Fruit fly (Drosophila melanogaster) whole organism, embryonic: Measurements from ENCODE around the gene Syt1.
A peak's percentile ranks its signal among the peaks of the same experiment; 100 is the strongest.

Experiments used
- Asciz ChIP-seq: fragments of 200-800 bp; sonication (Bioruptor generic); optimal IDR thresholded peaks from 2 replicates; lab custom pipeline; 2017; ENCODE audit warnings: missing biosample characterization, mild to moderate bottlenecking, missing genetic modification characterization, missing genetic modification reagents
- CG13775 ChIP-seq: fragments of 200-800 bp; sonication (Bioruptor generic); optimal IDR thresholded peaks from 3 replicates; lab custom pipeline; 2017; ENCODE audit warnings: missing biosample characterization, mild to moderate bottlenecking, missing genetic modification characterization
- CG14667 ChIP-seq: fragments of 200-800 bp; sonication (Bioruptor generic); IDR thresholded peaks from 2 replicates; pipeline ENCODE4 v1.3.6; 2022; ENCODE audit warnings: missing biosample characterization, missing genetic modification characterization
- CG1529 ChIP-seq: fragments of 200-800 bp; sonication (Bioruptor generic); optimal IDR thresholded peaks from 3 replicates; lab custom pipeline; 2018; ENCODE audit warnings: missing biosample characterization, missing genetic modification characterization
- CG1603 ChIP-seq: fragments of 200-800 bp; sonication (Bioruptor generic); optimal IDR thresholded peaks from 2 replicates; lab custom pipeline; 2019; ENCODE audit warnings: missing biosample characterization, mild to moderate bottlenecking, missing genetic modification characterization, moderate library complexity
- CG18619 ChIP-seq: fragments of 200-800 bp; sonication (Bioruptor generic); optimal IDR thresholded peaks from 3 replicates; lab custom pipeline; 2017; ENCODE audit warnings: missing biosample characterization, mild to moderate bottlenecking, missing genetic modification characterization
- CG32772 ChIP-seq: fragments of 200-800 bp; sonication (Bioruptor generic); IDR thresholded peaks from 2 replicates; pipeline ENCODE4 v1.3.6; 2022; ENCODE audit warnings: missing biosample characterization, missing genetic modification characterization
- CG33557 ChIP-seq: fragments of 200-800 bp; sonication (Bioruptor generic); optimal IDR thresholded peaks from 2 replicates; lab custom pipeline; 2019; ENCODE audit warnings: missing biosample characterization, mild to moderate bottlenecking, missing genetic modification characterization, moderate library complexity
- CG3407 ChIP-seq: fragments of 200-800 bp; sonication (Bioruptor generic); optimal IDR thresholded peaks from 2 replicates; lab custom pipeline; 2018; ENCODE audit warnings: missing biosample characterization, mild to moderate bottlenecking, missing genetic modification characterization
- CG4424 ChIP-seq: fragments of 200-800 bp; sonication (Bioruptor generic); optimal IDR thresholded peaks from 3 replicates; lab custom pipeline; 2016; ENCODE audit warnings: missing biosample characterization, missing genetic modification characterization
- CG4707 ChIP-seq: fragments of 200-800 bp; sonication (Bioruptor generic); optimal IDR thresholded peaks from 2 replicates; lab custom pipeline; 2018; ENCODE audit warnings: missing biosample characterization, mild to moderate bottlenecking, missing genetic modification characterization, moderate library complexity
- CG4730 ChIP-seq: fragments of 200-800 bp; sonication (Bioruptor generic); IDR thresholded peaks from 2 replicates; pipeline ENCODE4 v1.3.6; 2022; ENCODE audit warnings: missing biosample characterization, missing genetic modification characterization
- CG6654 ChIP-seq: fragments of 200-800 bp; sonication (Bioruptor generic); optimal IDR thresholded peaks from 2 replicates; lab custom pipeline; 2017; ENCODE audit warnings: missing biosample characterization, mild to moderate bottlenecking, missing genetic modification characterization
- CG6689 ChIP-seq: fragments of 200-800 bp; sonication (Bioruptor generic); IDR thresholded peaks from 2 replicates; pipeline ENCODE4 v1.3.6; 2022; ENCODE audit warnings: missing biosample characterization, missing genetic modification characterization
- CG6791 ChIP-seq: fragments of 200-800 bp; sonication (Bioruptor generic); IDR thresholded peaks from 3 replicates; pipeline ENCODE4 v1.3.6; 2022; ENCODE audit warnings: missing biosample characterization, missing genetic modification characterization; ENCODE audit not compliant: partially characterized antibody
- CG6813 ChIP-seq: fragments of 200-800 bp; sonication (Bioruptor generic); optimal IDR thresholded peaks from 2 replicates; lab custom pipeline; 2017; ENCODE audit warnings: missing biosample characterization, missing genetic modification characterization, mild to moderate bottlenecking, moderate library complexity, missing genetic modification reagents
- CG7372 ChIP-seq: fragments of 200-800 bp; sonication (Bioruptor generic); IDR thresholded peaks from 2 replicates; pipeline ENCODE4 v1.3.6; 2022; ENCODE audit warnings: missing biosample characterization, missing genetic modification characterization
- CG8359 ChIP-seq: fragments of 200-800 bp; sonication (Bioruptor generic); optimal IDR thresholded peaks from 2 replicates; lab custom pipeline; 2017; ENCODE audit warnings: missing biosample characterization, mild to moderate bottlenecking, missing genetic modification characterization, borderline replicate concordance
- CHES-1-like ChIP-seq: fragments of 200-800 bp; sonication (Bioruptor generic); optimal IDR thresholded peaks from 2 replicates; lab custom pipeline; 2016; ENCODE audit warnings: missing biosample characterization, missing genetic modification characterization
- D ChIP-seq, 2 experiments: fragments of 200-800 bp in 1 of 2; fragments of >200 bp in 1 of 2; sonication (Bioruptor generic) in 1 of 2; optimal IDR thresholded peaks; 2 replicates in 1 of 2; 3 replicates in 1 of 2; lab custom pipeline; 2017; ENCODE audit warnings: mild to moderate bottlenecking in 1 of 2, missing biosample characterization in 1 of 2, missing genetic modification characterization in 1 of 2, missing genetic modification reagents in 1 of 2
- Dp ChIP-seq: fragments of 200-800 bp; sonication (Bioruptor generic); optimal IDR thresholded peaks from 2 replicates; lab custom pipeline; 2018; ENCODE audit warnings: missing biosample characterization, mild to moderate bottlenecking, missing genetic modification characterization, moderate library complexity
- E2f2 ChIP-seq: fragments of 200-800 bp; sonication (Bioruptor generic); IDR thresholded peaks from 2 replicates; pipeline ENCODE4 v1.3.6; 2022; ENCODE audit warnings: missing biosample characterization, missing genetic modification characterization
- Fer1 ChIP-seq: fragments of 200-800 bp; sonication (Bioruptor generic); optimal IDR thresholded peaks from 2 replicates; lab custom pipeline; 2017; ENCODE audit warnings: missing biosample characterization, mild to moderate bottlenecking, missing genetic modification characterization
- Meics ChIP-seq: fragments of 200-800 bp; sonication (Bioruptor generic); optimal IDR thresholded peaks from 2 replicates; lab custom pipeline; 2017; ENCODE audit warnings: missing biosample characterization, mild to moderate bottlenecking, missing genetic modification characterization
- Optix ChIP-seq: fragments of 200-800 bp; sonication (Bioruptor generic); IDR thresholded peaks from 3 replicates; pipeline ENCODE4 v1.3.6; 2022; ENCODE audit warnings: missing biosample characterization, missing genetic modification characterization
- Rx ChIP-seq: fragments of 200-800 bp; sonication (Bioruptor generic); IDR thresholded peaks from 2 replicates; pipeline ENCODE4 v1.3.6; 2022; ENCODE audit warnings: missing biosample characterization, missing genetic modification characterization
- al ChIP-seq: fragments of 200-800 bp; sonication (Bioruptor generic); IDR thresholded peaks from 2 replicates; pipeline ENCODE4 v1.3.6; 2022; ENCODE audit warnings: missing biosample characterization, missing genetic modification characterization
- cas ChIP-seq: fragments of 200-800 bp; sonication (Bioruptor generic); IDR thresholded peaks from 2 replicates; pipeline ENCODE4 v1.3.6; 2022; ENCODE audit warnings: missing biosample characterization, missing genetic modification characterization
- chinmo ChIP-seq: fragments of 200-800 bp; sonication (Bioruptor generic); IDR thresholded peaks from 4 replicates; pipeline ENCODE4 v1.3.6; 2022; ENCODE audit warnings: missing biosample characterization, missing genetic modification characterization; ENCODE audit not compliant: partially characterized antibody
- croc ChIP-seq: fragments of 200-800 bp; sonication (Bioruptor generic); conservative IDR thresholded peaks from 3 replicates; pipeline ENCODE4 v1.3.6; 2022; ENCODE audit warnings: missing biosample characterization, missing genetic modification characterization
- da ChIP-seq: fragments of 200-800 bp; sonication (Bioruptor generic); optimal IDR thresholded peaks from 2 replicates; lab custom pipeline; 2016; ENCODE audit warnings: missing biosample characterization, missing genetic modification characterization
- danr ChIP-seq: fragments of 200-800 bp; sonication (Bioruptor generic); IDR thresholded peaks from 2 replicates; pipeline ENCODE4 v1.3.6; 2022; ENCODE audit warnings: missing biosample characterization, missing genetic modification characterization
- esg ChIP-seq: fragments of 200-800 bp; sonication (Bioruptor generic); conservative IDR thresholded peaks from 2 replicates; pipeline ENCODE4 v1.3.6; 2022; ENCODE audit warnings: missing biosample characterization, missing genetic modification characterization
- exex ChIP-seq: fragments of 200-800 bp; sonication (Bioruptor generic); optimal IDR thresholded peaks from 4 replicates; lab custom pipeline; 2018; ENCODE audit warnings: missing biosample characterization, mild to moderate bottlenecking, missing genetic modification characterization, moderate library complexity
- jumu ChIP-seq: fragments of 200-800 bp; sonication (Bioruptor generic); optimal IDR thresholded peaks from 3 replicates; lab custom pipeline; 2016; ENCODE audit warnings: missing biosample characterization, missing genetic modification characterization
- kni ChIP-seq: fragments of 200-800 bp; sonication (Bioruptor generic); optimal IDR thresholded peaks from 3 replicates; lab custom pipeline; 2017; ENCODE audit warnings: mild to moderate bottlenecking, missing biosample characterization, missing genetic modification reagents, missing genetic modification characterization
- lov ChIP-seq, 2 experiments: fragments of 200-800 bp in 1 of 2; fragments of >200 bp in 1 of 2; sonication (Bioruptor generic) in 1 of 2; IDR thresholded peaks in 1 of 2; optimal IDR thresholded peaks in 1 of 2; 2 replicates in 1 of 2; 3 replicates in 1 of 2; pipeline versions ENCODE4 v1.3.6 to Lab custom; 2017 to 2022; ENCODE audit warnings: missing biosample characterization in 1 of 2, missing genetic modification characterization in 1 of 2
- mam ChIP-seq: fragments of 200-800 bp; sonication (Bioruptor generic); optimal IDR thresholded peaks from 3 replicates; lab custom pipeline; 2016; ENCODE audit warnings: missing biosample characterization, missing genetic modification characterization
- mld ChIP-seq: fragments of 200-800 bp; sonication (Bioruptor generic); IDR thresholded peaks from 3 replicates; pipeline ENCODE4 v1.3.6; 2022; ENCODE audit warnings: missing biosample characterization, missing genetic modification characterization; ENCODE audit not compliant: partially characterized antibody
- nau ChIP-seq: fragments of 200-800 bp; sonication (Bioruptor generic); optimal IDR thresholded peaks from 3 replicates; lab custom pipeline; 2017; ENCODE audit warnings: missing biosample characterization, mild to moderate bottlenecking, missing genetic modification characterization, missing genetic modification reagents
- sens-2 ChIP-seq: fragments of 200-800 bp; sonication (Bioruptor generic); IDR thresholded peaks from 2 replicates; pipeline ENCODE4 v1.3.6; 2022; ENCODE audit warnings: missing biosample characterization, missing genetic modification characterization
- stwl ChIP-seq: fragments of 200-800 bp; sonication (Bioruptor generic); optimal IDR thresholded peaks from 3 replicates; lab custom pipeline; 2018; ENCODE audit warnings: missing biosample characterization, mild to moderate bottlenecking, missing genetic modification characterization, moderate library complexity
- tgo ChIP-seq: fragments of 200-800 bp; sonication (Bioruptor generic); IDR thresholded peaks from 3 replicates; pipeline ENCODE4 v1.3.6; 2022; ENCODE audit warnings: missing biosample characterization, missing genetic modification characterization
- tin ChIP-seq: fragments of 200-800 bp; sonication (Bioruptor generic); optimal IDR thresholded peaks from 3 replicates; lab custom pipeline; 2016; ENCODE audit warnings: missing biosample characterization, missing genetic modification characterization
- tio ChIP-seq: fragments of 200-800 bp; sonication (Bioruptor generic); optimal IDR thresholded peaks from 2 replicates; lab custom pipeline; 2017; ENCODE audit warnings: missing biosample characterization, missing genetic modification characterization, inconsistent platforms
- tna ChIP-seq: fragments of 200-800 bp; sonication (Bioruptor generic); IDR thresholded peaks from 2 replicates; pipeline ENCODE4 v1.3.6; 2022; ENCODE audit warnings: missing biosample characterization, missing genetic modification characterization; ENCODE audit not compliant: partially characterized antibody
- toy ChIP-seq: fragments of 200-800 bp; sonication (Bioruptor generic); IDR thresholded peaks from 2 replicates; pipeline ENCODE4 v1.3.6; 2022; ENCODE audit warnings: missing biosample characterization, missing genetic modification characterization
- wor ChIP-seq: fragments of 200-800 bp; sonication (Bioruptor generic); IDR thresholded peaks from 2 replicates; pipeline ENCODE4 v1.3.6; 2022; ENCODE audit warnings: missing biosample characterization, missing genetic modification characterization
- zen ChIP-seq: fragments of 200-800 bp; sonication (Bioruptor generic); optimal IDR thresholded peaks from 3 replicates; lab custom pipeline; 2018; ENCODE audit warnings: missing biosample characterization, mild to moderate bottlenecking, missing genetic modification characterization, moderate library complexity
- zfh2 ChIP-seq: fragments of 200-800 bp; sonication (Bioruptor generic); optimal IDR thresholded peaks from 2 replicates; lab custom pipeline; 2016; ENCODE audit warnings: missing biosample characterization, missing genetic modification characterization

Gene Syt1

DNA sequence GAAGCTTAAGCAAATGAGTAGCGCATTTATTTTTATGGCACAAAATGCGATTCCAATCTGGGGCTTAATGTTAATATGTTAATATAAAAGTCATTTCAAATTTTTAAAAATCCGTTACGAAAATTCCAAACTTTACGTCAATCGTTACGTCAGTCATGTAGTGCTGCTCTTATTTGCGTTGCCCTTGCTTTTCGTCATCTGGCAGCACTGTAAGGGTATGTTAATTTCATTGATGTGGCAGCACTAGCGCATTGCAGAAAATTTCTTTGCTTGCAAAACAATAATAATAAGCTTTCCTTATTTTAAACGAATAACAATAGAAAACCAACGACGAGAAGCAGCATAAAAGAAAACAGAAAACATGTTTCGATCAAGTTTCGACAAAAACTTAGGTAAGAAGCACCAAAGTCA, 60.0 kb downstream of the Syt1 start, which contains the start of gene Hrs (continued):
- TF ChIP-seq chinmo (GFP tag; lab: Robert Waterston, UW): peak; percentile 69; the same call in 2 of the 4 replicates
- peak; percentile 91 for TF ChIP-seq stwl
- no peak for TF ChIP-seq CG18619 (GFP tag; lab: Kevin White, UChicago)
- no peak for TF ChIP-seq esg (GFP tag; lab: Robert Waterston, UW)
- no peak for TF ChIP-seq mld (GFP tag; lab: Robert Waterston, UW)
- TF ChIP-seq tin (GFP tag; lab: Kevin White, UChicago): no peak
- TF ChIP-seq Meics (GFP tag; lab: Kevin White, UChicago): no peak
- no peak for TF ChIP-seq D (optimal IDR thresholded peaks at IDR 0.05; lab: Kevin White, UChicago)
- TF ChIP-seq D (GFP tag; optimal IDR thresholded peaks at IDR 0.05; lab: Kevin White, UChicago): no peak
- peak; percentile 45 for TF ChIP-seq Fer1
- peak; percentile 27 for TF ChIP-seq CHES-1-like
- TF ChIP-seq sens-2 (GFP tag; lab: Robert Waterston, UW): no peak
- no peak for TF ChIP-seq CG6689
- no peak for TF ChIP-seq tio
- TF ChIP-seq CG4424 (GFP tag; lab: Kevin White, UChicago): no peak
- TF ChIP-seq Dp (GFP tag; lab: Kevin White, UChicago): peak; percentile 80
- TF ChIP-seq CG4707 (GFP tag; lab: Kevin White, UChicago): no peak
- no peak for TF ChIP-seq zen (tag; lab: Kevin White, UChicago)
- TF ChIP-seq danr (GFP tag; lab: Robert Waterston, UW): no peak
- no peak for TF ChIP-seq CG32772 (GFP tag; lab: Robert Waterston, UW)
- TF ChIP-seq CG6791 (GFP tag; lab: Robert Waterston, UW): 0 out of 3 replicates have a peak, but pooled peaks have one; percentile 51
- TF ChIP-seq CG6654 (GFP tag; lab: Kevin White, UChicago): no peak
- no peak for TF ChIP-seq wor (GFP tag; lab: Robert Waterston, UW)
- TF ChIP-seq mam (GFP tag; lab: Kevin White, UChicago): peak; percentile 29
- TF ChIP-seq CG33557 (GFP tag; lab: Kevin White, UChicago): no peak
- no peak for TF ChIP-seq zfh2 (GFP tag; lab: Kevin White, UChicago)
- TF ChIP-seq Optix (GFP tag; lab: Robert Waterston, UW): no peak
- peak; percentile 79 for TF ChIP-seq E2f2 (GFP tag; lab: Robert Waterston, UW)
- TF ChIP-seq CG7372 (GFP tag; lab: Robert Waterston, UW): no peak
- TF ChIP-seq CG1603 (tag; lab: Kevin White, UChicago): peak; percentile 77
- TF ChIP-seq CG14667 (GFP tag; lab: Robert Waterston, UW): no peak
- no peak for TF ChIP-seq exex
- TF ChIP-seq lov (optimal IDR thresholded peaks at IDR 0.05; lab: Kevin White, UChicago): no peak
- no peak for TF ChIP-seq lov (GFP tag; IDR thresholded peaks at IDR 0.05; lab: Robert Waterston, UW)
- TF ChIP-seq kni (GFP tag; lab: Kevin White, UChicago): no peak
- no peak for TF ChIP-seq CG8359 (GFP tag; lab: Kevin White, UChicago)
- TF ChIP-seq Asciz (GFP tag; lab: Kevin White, UChicago): no peak
- TF ChIP-seq CG1529 (GFP tag; lab: Kevin White, UChicago): no peak
- no peak for TF ChIP-seq jumu (GFP tag; lab: Kevin White, UChicago)
- no peak for TF ChIP-seq cas (GFP tag; lab: Robert Waterston, UW)
- TF ChIP-seq CG3407 (GFP tag; lab: Kevin White, UChicago): no peak
- no peak for TF ChIP-seq Rx (GFP tag; lab: Robert Waterston, UW)
- TF ChIP-seq nau (GFP tag; lab: Kevin White, UChicago): no peak
- TF ChIP-seq al: no peak
- no peak for TF ChIP-seq croc (GFP tag; lab: Robert Waterston, UW)
- TF ChIP-seq CG4730 (GFP tag; lab: Robert Waterston, UW): no peak
- no peak for TF ChIP-seq toy (GFP tag; lab: Robert Waterston, UW)
- no peak for TF ChIP-seq CG13775 (GFP tag; lab: Kevin White, UChicago)
- no peak for TF ChIP-seq tgo (GFP tag; lab: Robert Waterston, UW)
- TF ChIP-seq CG6813 (GFP tag; lab: Kevin White, UChicago): no peak
- TF ChIP-seq da (GFP tag; lab: Kevin White, UChicago): no peak
- TF ChIP-seq tna (GFP tag; lab: Robert Waterston, UW): no peak
